Fruit fly (Drosophila melanogaster) whole organism, embryonic: ENCODE results near the gene nenya.

Source experiments
- Ada2b ChIP-seq: fragments of 200-800 bp; sonication (Bioruptor generic); IDR thresholded peaks from 2 replicates; pipeline ENCODE4 v1.3.6; 2022; ENCODE audit warnings: missing biosample characterization, missing genetic modification characterization
- Bdp1 ChIP-seq: fragments of 200-800 bp; sonication (Bioruptor generic); optimal IDR thresholded peaks from 3 replicates; lab custom pipeline; 2016; ENCODE audit warnings: missing biosample characterization, missing genetic modification characterization
- Blimp-1 ChIP-seq: fragments of 200-800 bp; sonication (Bioruptor generic); optimal IDR thresholded peaks from 3 replicates; lab custom pipeline; 2018; ENCODE audit warnings: missing biosample characterization, missing genetic modification characterization, mild to moderate bottlenecking, moderate library complexity, missing genetic modification reagents
- CG11504 ChIP-seq: fragments of 200-800 bp; sonication (Bioruptor generic); optimal IDR thresholded peaks from 3 replicates; lab custom pipeline; 2019; ENCODE audit warnings: missing biosample characterization, mild to moderate bottlenecking, missing genetic modification characterization, moderate library complexity
- CG11695 ChIP-seq: fragments of 200-800 bp; sonication (Bioruptor generic); IDR thresholded peaks from 3 replicates; pipeline ENCODE4 v1.3.6; 2022; ENCODE audit warnings: missing biosample characterization, missing genetic modification characterization
- CG12391 ChIP-seq: fragments of 200-800 bp; sonication (Bioruptor generic); optimal IDR thresholded peaks from 3 replicates; lab custom pipeline; 2018; ENCODE audit warnings: missing biosample characterization, mild to moderate bottlenecking, missing genetic modification characterization, moderate library complexity
- CG15269 ChIP-seq: fragments of 200-800 bp; sonication (Bioruptor generic); optimal IDR thresholded peaks from 2 replicates; lab custom pipeline; 2018; ENCODE audit warnings: missing biosample characterization, mild to moderate bottlenecking, missing genetic modification characterization, moderate library complexity
- CG1647 ChIP-seq: fragments of 200-800 bp; sonication (Bioruptor generic); optimal IDR thresholded peaks from 3 replicates; lab custom pipeline; 2016; ENCODE audit warnings: missing biosample characterization, missing genetic modification characterization
- CG17829 ChIP-seq: fragments of 200-800 bp; optimal IDR thresholded peaks from 2 replicates; lab custom pipeline; 2019; ENCODE audit warnings: missing biosample characterization, mild to moderate bottlenecking, missing genetic modification characterization, moderate library complexity
- CG2678 ChIP-seq: fragments of 200-800 bp; sonication (Bioruptor generic); optimal IDR thresholded peaks from 3 replicates; lab custom pipeline; 2019; ENCODE audit warnings: missing biosample characterization, mild to moderate bottlenecking, missing genetic modification characterization, moderate library complexity
- CG30020 ChIP-seq: fragments of 200-800 bp; optimal IDR thresholded peaks from 2 replicates; lab custom pipeline; 2019; ENCODE audit warnings: missing biosample characterization, mild to moderate bottlenecking, missing genetic modification characterization, moderate library complexity
- CG30403 ChIP-seq: fragments of 200-800 bp; sonication (Bioruptor generic); optimal IDR thresholded peaks from 3 replicates; lab custom pipeline; 2016; ENCODE audit warnings: missing biosample characterization, missing genetic modification characterization
- CG3065 ChIP-seq: fragments of 200-800 bp; sonication (Bioruptor generic); optimal IDR thresholded peaks from 2 replicates; lab custom pipeline; 2016; ENCODE audit warnings: missing biosample characterization, missing genetic modification characterization
- CG33557 ChIP-seq: fragments of 200-800 bp; sonication (Bioruptor generic); optimal IDR thresholded peaks from 2 replicates; lab custom pipeline; 2019; ENCODE audit warnings: missing biosample characterization, mild to moderate bottlenecking, missing genetic modification characterization, moderate library complexity
- CG43689 ChIP-seq: fragments of 200-800 bp; sonication (Bioruptor generic); IDR thresholded peaks from 2 replicates; pipeline ENCODE4 v1.3.6; 2022; ENCODE audit warnings: missing biosample characterization, missing genetic modification characterization
- CG4424 ChIP-seq: fragments of 200-800 bp; sonication (Bioruptor generic); optimal IDR thresholded peaks from 3 replicates; lab custom pipeline; 2016; ENCODE audit warnings: missing biosample characterization, missing genetic modification characterization
- CG6689 ChIP-seq: fragments of 200-800 bp; sonication (Bioruptor generic); IDR thresholded peaks from 2 replicates; pipeline ENCODE4 v1.3.6; 2022; ENCODE audit warnings: missing biosample characterization, missing genetic modification characterization
- CG7271 ChIP-seq: fragments of 200-800 bp; sonication (Bioruptor generic); optimal IDR thresholded peaks from 2 replicates; lab custom pipeline; 2018; ENCODE audit warnings: missing biosample characterization, mild to moderate bottlenecking, missing genetic modification characterization, moderate library complexity
- CG9727 ChIP-seq: fragments of 200-800 bp; sonication (Bioruptor generic); optimal IDR thresholded peaks from 3 replicates; lab custom pipeline; 2017; ENCODE audit warnings: missing biosample characterization, mild to moderate bottlenecking, missing genetic modification characterization
- Camta ChIP-seq: fragments of 200-800 bp; sonication (Bioruptor generic); optimal IDR thresholded peaks from 2 replicates; lab custom pipeline; 2016; ENCODE audit warnings: missing biosample characterization, missing genetic modification characterization
- D19A ChIP-seq: fragments of 200-800 bp; optimal IDR thresholded peaks from 3 replicates; lab custom pipeline; 2019; ENCODE audit warnings: missing biosample characterization, mild to moderate bottlenecking, missing genetic modification characterization, moderate library complexity
- Doc3 ChIP-seq: fragments of 200-800 bp; sonication (Bioruptor generic); IDR thresholded peaks from 3 replicates; pipeline ENCODE4 v1.3.6; 2022; ENCODE audit warnings: missing biosample characterization, missing genetic modification characterization; ENCODE audit not compliant: partially characterized antibody
- Eip74EF ChIP-seq, 2 experiments: fragments of 200-800 bp in 1 of 2; fragments of >200 bp in 1 of 2; sonication (Bioruptor generic) in 1 of 2; optimal IDR thresholded peaks; 2 replicates each; lab custom pipeline; 2017 to 2019; ENCODE audit warnings: missing biosample characterization in 2 of 2, missing genetic modification characterization in 2 of 2, mild to moderate bottlenecking in 1 of 2, moderate library complexity in 1 of 2
- HLH54F ChIP-seq: fragments of 200-800 bp; sonication (Bioruptor generic); optimal IDR thresholded peaks from 3 replicates; lab custom pipeline; 2016; ENCODE audit warnings: missing biosample characterization, missing genetic modification characterization
- Hand ChIP-seq: fragments of 200-800 bp; sonication (Bioruptor generic); optimal IDR thresholded peaks from 2 replicates; lab custom pipeline; 2017; ENCODE audit warnings: mild to moderate bottlenecking, missing biosample characterization, missing genetic modification reagents, missing genetic modification characterization
- Hr39 ChIP-seq: fragments of >200 bp; optimal IDR thresholded peaks from 2 replicates; lab custom pipeline; 2017
- Max ChIP-seq: fragments of 200-800 bp; sonication (Bioruptor generic); optimal IDR thresholded peaks from 2 replicates; lab custom pipeline; 2016; ENCODE audit warnings: missing biosample characterization, mild to moderate bottlenecking, missing genetic modification characterization
- NFAT ChIP-seq: fragments of 200-800 bp; sonication (Bioruptor generic); IDR thresholded peaks from 2 replicates; pipeline ENCODE4 v1.3.6; 2022; ENCODE audit warnings: missing biosample characterization, missing genetic modification characterization
- Nf-YC ChIP-seq: fragments of 200-800 bp; optimal IDR thresholded peaks from 3 replicates; lab custom pipeline; 2019; ENCODE audit warnings: missing biosample characterization, mild to moderate bottlenecking, missing genetic modification characterization, moderate library complexity
- Opbp ChIP-seq: fragments of 200-800 bp; sonication (Bioruptor generic); IDR thresholded peaks from 3 replicates; pipeline ENCODE4 v1.3.6; 2022; ENCODE audit warnings: missing biosample characterization, missing genetic modification characterization; ENCODE audit not compliant: partially characterized antibody
- YL-1 ChIP-seq: fragments of 200-800 bp; sonication (Bioruptor generic); optimal IDR thresholded peaks from 3 replicates; lab custom pipeline; 2017; ENCODE audit warnings: missing biosample characterization, mild to moderate bottlenecking, missing genetic modification characterization
- ara ChIP-seq: fragments of 200-800 bp; sonication (Bioruptor generic); IDR thresholded peaks from 2 replicates; pipeline ENCODE4 v1.3.6; 2022; ENCODE audit warnings: missing biosample characterization, missing genetic modification characterization
- dan ChIP-seq: fragments of 200-800 bp; sonication (Bioruptor generic); IDR thresholded peaks from 2 replicates; pipeline ENCODE4 v1.3.6; 2022; ENCODE audit warnings: missing biosample characterization, missing genetic modification characterization
- eve ChIP-seq, 2 experiments: fragments of >200 bp; optimal IDR thresholded peaks; 2 replicates each; lab custom pipeline; 2017; ENCODE audit warnings: missing biosample characterization in 2 of 2, missing genetic modification characterization in 2 of 2
- gfzf ChIP-seq: fragments of 200-800 bp; sonication (Bioruptor generic); optimal IDR thresholded peaks from 2 replicates; lab custom pipeline; 2016; ENCODE audit warnings: missing biosample characterization, mild to moderate bottlenecking, missing genetic modification characterization, moderate library complexity
- hbn ChIP-seq: fragments of 200-800 bp; sonication (Bioruptor generic); IDR thresholded peaks from 2 replicates; pipeline ENCODE4 v1.3.6; 2022; ENCODE audit warnings: missing biosample characterization, missing genetic modification characterization; ENCODE audit not compliant: partially characterized antibody
- kay ChIP-seq: fragments of 200-800 bp; sonication (Bioruptor generic); optimal IDR thresholded peaks from 2 replicates; lab custom pipeline; 2016; ENCODE audit warnings: missing biosample characterization, missing genetic modification characterization
- lab ChIP-seq: fragments of 200-800 bp; sonication (Bioruptor generic); optimal IDR thresholded peaks from 3 replicates; lab custom pipeline; 2017; ENCODE audit warnings: missing biosample characterization, missing genetic modification characterization, mild to moderate bottlenecking, moderate library complexity, missing genetic modification reagents
- maf-S ChIP-seq: fragments of 200-800 bp; sonication (Bioruptor generic); optimal IDR thresholded peaks from 2 replicates; lab custom pipeline; 2016; ENCODE audit warnings: missing biosample characterization, missing genetic modification characterization
- mirr ChIP-seq: fragments of 200-800 bp; sonication (Bioruptor generic); optimal IDR thresholded peaks from 3 replicates; lab custom pipeline; 2018; ENCODE audit warnings: missing biosample characterization, mild to moderate bottlenecking, missing genetic modification characterization
- nerfin-1 ChIP-seq: fragments of 200-800 bp; sonication (Bioruptor generic); optimal IDR thresholded peaks from 3 replicates; lab custom pipeline; 2019; ENCODE audit warnings: missing biosample characterization, mild to moderate bottlenecking, missing genetic modification characterization, moderate library complexity
- peb ChIP-seq: fragments of 200-800 bp; sonication (Bioruptor generic); IDR thresholded peaks from 2 replicates; pipeline ENCODE4 v1.3.6; 2022; ENCODE audit warnings: missing biosample characterization, missing genetic modification characterization
- phol ChIP-seq: fragments of 200-800 bp; sonication (Bioruptor generic); optimal IDR thresholded peaks from 3 replicates; lab custom pipeline; 2018; ENCODE audit warnings: missing biosample characterization, mild to moderate bottlenecking, missing genetic modification characterization, moderate library complexity
- run ChIP-seq: fragments of 200-800 bp; sonication (Bioruptor generic); optimal IDR thresholded peaks from 3 replicates; lab custom pipeline; 2018; ENCODE audit warnings: missing biosample characterization, mild to moderate bottlenecking, missing genetic modification characterization
- seq ChIP-seq: fragments of 200-800 bp; sonication (Bioruptor generic); IDR thresholded peaks from 2 replicates; pipeline ENCODE4 v1.3.6; 2022; ENCODE audit warnings: missing biosample characterization, missing genetic modification characterization
- sim ChIP-seq: fragments of 200-800 bp; sonication (Bioruptor generic); IDR thresholded peaks from 2 replicates; pipeline ENCODE4 v1.3.6; 2022; ENCODE audit warnings: missing biosample characterization, missing genetic modification characterization
- sr ChIP-seq: fragments of 200-800 bp; sonication (Bioruptor generic); IDR thresholded peaks from 3 replicates; pipeline ENCODE4 v1.3.6; 2022; ENCODE audit warnings: missing biosample characterization, missing genetic modification characterization
- tap ChIP-seq: fragments of 200-800 bp; optimal IDR thresholded peaks from 3 replicates; lab custom pipeline; 2019; ENCODE audit warnings: missing biosample characterization, mild to moderate bottlenecking, missing genetic modification characterization, moderate library complexity
- trem ChIP-seq: fragments of 200-800 bp; optimal IDR thresholded peaks from 3 replicates; lab custom pipeline; 2019; ENCODE audit warnings: missing biosample characterization, mild to moderate bottlenecking, missing genetic modification characterization, moderate library complexity
- twi ChIP-seq: fragments of 200-800 bp; optimal IDR thresholded peaks from 2 replicates; lab custom pipeline; 2019; ENCODE audit warnings: missing biosample characterization, mild to moderate bottlenecking, missing genetic modification characterization, moderate library complexity
- zen ChIP-seq: fragments of 200-800 bp; sonication (Bioruptor generic); optimal IDR thresholded peaks from 3 replicates; lab custom pipeline; 2018; ENCODE audit warnings: missing biosample characterization, mild to moderate bottlenecking, missing genetic modification characterization, moderate library complexity

nenya gene

DNA sequence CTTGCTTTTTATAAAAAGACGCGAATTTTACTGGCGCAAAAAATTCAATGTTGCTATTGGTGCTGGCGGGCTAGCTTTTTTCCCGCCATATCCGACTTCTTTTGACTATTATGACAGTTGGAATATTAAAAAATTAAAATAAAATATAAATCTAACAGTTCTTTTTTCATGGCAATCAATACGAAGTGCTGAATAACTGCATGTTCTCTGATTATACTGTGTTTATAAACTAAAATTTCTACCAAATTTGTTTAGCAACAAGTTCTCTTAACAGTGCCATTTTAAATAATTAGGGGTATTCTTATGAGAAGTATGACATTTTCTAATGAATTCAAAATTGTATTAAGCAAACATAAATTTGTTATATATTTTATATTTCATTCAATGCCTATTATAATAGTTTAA is 8.6 kb downstream of the nenya start, which contains the start of gene Boh1 (continued):
- no peak for TF ChIP-seq NFAT (GFP tag; lab: Robert Waterston, UW)
- TF ChIP-seq YL-1 (GFP tag; lab: Kevin White, UChicago): peak; percentile 21
- no peak for TF ChIP-seq gfzf (GFP tag; lab: Kevin White, UChicago)
- TF ChIP-seq CG11504 (tag; lab: Kevin White, UChicago): peak; percentile 90
- peak; percentile 60 for TF ChIP-seq CG2678 (tag; lab: Kevin White, UChicago)
- peak in 1 of 2 experiments; percentile 12 for TF ChIP-seq Eip74EF (GFP tag; optimal IDR thresholded peaks at IDR 0.05; lab: Kevin White, UChicago)
- no peak for TF ChIP-seq Opbp
- peak; percentile 8 for TF ChIP-seq twi
- TF ChIP-seq nerfin-1: peak; percentile 24
- no peak for TF ChIP-seq hbn (GFP tag; lab: Robert Waterston, UW)
- TF ChIP-seq trem (tag; lab: Kevin White, UChicago): peak; percentile 65
- TF ChIP-seq CG33557 (GFP tag; lab: Kevin White, UChicago): peak; percentile 37
- TF ChIP-seq Hand (GFP tag; lab: Kevin White, UChicago): no peak
- no peak for TF ChIP-seq CG43689 (GFP tag; lab: Robert Waterston, UW)
- TF ChIP-seq CG11695 (GFP tag; lab: Robert Waterston, UW): no peak
- TF ChIP-seq run (tag; lab: Kevin White, UChicago): no peak
- peak; percentile 43 for TF ChIP-seq CG4424 (GFP tag; lab: Kevin White, UChicago)
- TF ChIP-seq CG30020 (tag; lab: Kevin White, UChicago): peak; percentile 47
- no peak for TF ChIP-seq HLH54F
- no peak for TF ChIP-seq mirr
- no peak for TF ChIP-seq Max (GFP tag; lab: Kevin White, UChicago)
- TF ChIP-seq CG15269: peak; percentile 45
- TF ChIP-seq kay: no peak
- no peak for TF ChIP-seq dan
- no peak for TF ChIP-seq eve (GFP tag; optimal IDR thresholded peaks at IDR 0.05; lab: Kevin White, UChicago)
- no peak for TF ChIP-seq CG3065 (GFP tag; lab: Kevin White, UChicago)
- TF ChIP-seq D19A (tag; lab: Kevin White, UChicago): peak; percentile 40
- peak; percentile 70 for TF ChIP-seq CG17829 (tag; lab: Kevin White, UChicago)
- TF ChIP-seq CG30403: peak; percentile 37
- TF ChIP-seq Bdp1 (GFP tag; lab: Kevin White, UChicago): no peak
- TF ChIP-seq maf-S (GFP tag; lab: Kevin White, UChicago): no peak
- no peak for TF ChIP-seq Camta (GFP tag; lab: Kevin White, UChicago)
- TF ChIP-seq Doc3: no peak
- TF ChIP-seq CG9727 (GFP tag; lab: Kevin White, UChicago): peak; percentile 12
- peak; percentile 81 for TF ChIP-seq phol
- peak; percentile 3 for TF ChIP-seq zen
- TF ChIP-seq seq (GFP tag; lab: Robert Waterston, UW): no peak
- no peak for TF ChIP-seq Hr39 (lab: Kevin White, UChicago)
- no peak for TF ChIP-seq Ada2b
- TF ChIP-seq tap (tag; lab: Kevin White, UChicago): peak; percentile 46
- TF ChIP-seq CG6689: 0 out of 2 replicates have a peak, but pooled peaks have one; percentile 27
- peak; percentile 61 for TF ChIP-seq CG12391 (tag; lab: Kevin White, UChicago)
- peak; percentile 59 for TF ChIP-seq Nf-YC (tag; lab: Kevin White, UChicago)
- no peak for TF ChIP-seq sr (GFP tag; lab: Robert Waterston, UW)
- peak; percentile 13 for TF ChIP-seq Blimp-1 (GFP tag; lab: Kevin White, UChicago)
- TF ChIP-seq sim: no peak
- no peak for TF ChIP-seq lab (GFP tag; lab: Kevin White, UChicago)
- no peak for TF ChIP-seq peb (GFP tag; lab: Robert Waterston, UW)
- TF ChIP-seq ara (GFP tag; lab: Robert Waterston, UW): no peak
- TF ChIP-seq CG1647 (GFP tag; lab: Kevin White, UChicago): no peak
- TF ChIP-seq CG7271 (tag; lab: Kevin White, UChicago): no peak
